Fruit fly (Drosophila melanogaster) Kc167 (cell line): Measurements from ENCODE around the gene hale.

Source experiments
- Myc ChIP-seq: fragments of >200 bp; optimal IDR thresholded peaks from 2 replicates; lab custom pipeline; 2017; ENCODE audit warnings: missing external identifiers
- Sin3A ChIP-seq: fragments of >200 bp; optimal IDR thresholded peaks from 2 replicates; lab custom pipeline; 2018; ENCODE audit warnings: missing external identifiers
- h ChIP-seq: fragments of >200 bp; optimal IDR thresholded peaks from 3 replicates; lab custom pipeline; 2018; ENCODE audit warnings: missing external identifiers
- insv ChIP-seq: fragments of >200 bp; optimal IDR thresholded peaks from 3 replicates; lab custom pipeline; 2018; ENCODE audit warnings: missing external identifiers
- psq ChIP-seq: fragments of >200 bp; optimal IDR thresholded peaks from 2 replicates; lab custom pipeline; 2017; ENCODE audit warnings: missing external identifiers
- ttk ChIP-seq: sonication (Bioruptor generic); optimal IDR thresholded peaks from 2 replicates; lab custom pipeline; 2017; ENCODE audit warnings: missing external identifiers

- TF ChIP-seq Myc (lab: Kevin White, UChicago) (no peak), h (lab: Kevin White, UChicago) (no peak), ttk (lab: Kevin White, UChicago) (no peak), psq (lab: Kevin White, UChicago) (no peak), Sin3A (lab: Kevin White, UChicago) (no peak), insv (lab: Kevin White, UChicago) (no peak)
Observed at dm6 chr3L:20005033-20005782, 19.5 kb upstream of the hale start, which contains the start of gene kug.
